Worm (Caenorhabditis elegans) whole organism, L1 larva: ENCODE measurements around the gene C03H5.5.

Source experiments
- blmp-1 ChIP-seq: fragments of 150-350 bp; optimal IDR thresholded peaks from 2 replicates; lab custom pipeline; 2014; ENCODE audit warnings: missing biosample characterization, missing genetic modification characterization
- snpc-4 ChIP-seq: fragments of 150-350 bp; optimal IDR thresholded peaks from 2 replicates; lab custom pipeline; 2014; ENCODE audit warnings: missing biosample characterization, missing genetic modification characterization

ce11 chrII:402435-402834, 17.3 kb upstream of the C03H5.5 start, which contains the start of gene clec-10:
- TF ChIP-seq blmp-1 (tag; lab: Kevin White, UChicago) (no peak), snpc-4 (tag; lab: Kevin White, UChicago) (no peak)
